Worm (Caenorhabditis elegans) whole organism, L4/young adult: ENCODE measurements around the gene gcn-1.

ENCODE experiments used
- W03F9.2 ChIP-seq: fragments of 150-350 bp; optimal IDR thresholded peaks from 2 replicates; lab custom pipeline; 2014; ENCODE audit warnings: missing biosample characterization, missing genetic modification characterization
- dao-5 ChIP-seq: sonication (generic microtip); optimal IDR thresholded peaks from 2 replicates; lab custom pipeline; 2016; ENCODE audit warnings: missing genotype, missing genetic modification characterization, moderate library complexity, missing compliant biosample characterization
- him-1 ChIP-seq: sonication (generic microtip); optimal IDR thresholded peaks from 2 replicates; lab custom pipeline; 2016; ENCODE audit warnings: missing genotype, missing genetic modification reagents, missing genetic modification characterization, missing compliant biosample characterization

DNA sequence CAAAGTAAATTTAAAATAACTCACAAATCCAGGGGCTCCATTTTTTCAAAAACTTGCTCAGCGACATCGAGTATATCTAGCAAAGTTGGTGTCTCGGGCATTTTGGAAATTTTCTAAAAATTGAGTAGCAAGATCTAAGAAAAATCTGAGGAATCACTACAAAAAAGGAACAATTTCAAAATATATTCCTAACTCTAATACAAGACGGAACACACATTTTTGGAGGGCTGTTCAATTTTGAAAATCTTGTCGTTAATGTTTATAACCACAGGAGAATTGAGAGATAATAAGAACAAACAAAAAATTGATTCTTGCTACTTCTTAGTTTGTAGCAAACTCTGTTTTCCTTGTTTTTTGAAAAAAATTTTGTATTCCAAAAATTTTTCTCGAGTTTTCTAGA lies 80.6 kb downstream of the gcn-1 start, which contains the start of gene fbxa-47:
- TF ChIP-seq him-1 (tag; lab: Kevin White, UChicago) (no peak), dao-5 (tag; lab: Kevin White, UChicago) (no peak), W03F9.2 (no peak)
